Fruit fly (Drosophila melanogaster) whole organism, embryonic: ENCODE data around the gene HINT1.

Experiments used
- Awh ChIP-seq: fragments of 200-800 bp; sonication (Bioruptor generic); IDR thresholded peaks from 2 replicates; pipeline ENCODE4, ENCODE4 v1.3.6; 2022; ENCODE audit warnings: missing biosample characterization, missing genetic modification characterization
- B-H1 ChIP-seq: fragments of 200-800 bp; sonication (Bioruptor generic); IDR thresholded peaks from 3 replicates; pipeline ENCODE4 v1.3.6; 2022; ENCODE audit warnings: missing biosample characterization, missing genetic modification characterization
- Blimp-1 ChIP-seq: fragments of 200-800 bp; sonication (Bioruptor generic); optimal IDR thresholded peaks from 3 replicates; lab custom pipeline; 2018; ENCODE audit warnings: missing biosample characterization, missing genetic modification characterization, mild to moderate bottlenecking, moderate library complexity, missing genetic modification reagents
- CG10366 ChIP-seq: fragments of 200-800 bp; sonication (Bioruptor generic); IDR thresholded peaks from 2 replicates; pipeline ENCODE4 v1.3.6; 2022; ENCODE audit warnings: missing biosample characterization, missing genetic modification characterization
- CG10979 ChIP-seq: fragments of 200-800 bp; sonication (Bioruptor generic); optimal IDR thresholded peaks from 2 replicates; lab custom pipeline; 2018; ENCODE audit warnings: missing biosample characterization, mild to moderate bottlenecking, missing genetic modification characterization, moderate library complexity
- CG11504 ChIP-seq: fragments of 200-800 bp; sonication (Bioruptor generic); optimal IDR thresholded peaks from 3 replicates; lab custom pipeline; 2019; ENCODE audit warnings: missing biosample characterization, mild to moderate bottlenecking, missing genetic modification characterization, moderate library complexity
- CG15011 ChIP-seq: fragments of 200-800 bp; sonication (Bioruptor generic); optimal IDR thresholded peaks from 3 replicates; lab custom pipeline; 2018; ENCODE audit warnings: missing biosample characterization, mild to moderate bottlenecking, missing genetic modification characterization
- CG1529 ChIP-seq: fragments of 200-800 bp; sonication (Bioruptor generic); optimal IDR thresholded peaks from 3 replicates; lab custom pipeline; 2018; ENCODE audit warnings: missing biosample characterization, missing genetic modification characterization
- CG1602 ChIP-seq: fragments of 200-800 bp; sonication (Bioruptor generic); optimal IDR thresholded peaks from 3 replicates; lab custom pipeline; 2016; ENCODE audit warnings: missing biosample characterization, missing genetic modification characterization
- CG17328 ChIP-seq: fragments of 200-800 bp; sonication (Bioruptor generic); IDR thresholded peaks from 2 replicates; pipeline ENCODE4 v1.3.6; 2022; ENCODE audit warnings: missing biosample characterization, missing genetic modification characterization
- CG17361 ChIP-seq: fragments of 200-800 bp; sonication (Bioruptor generic); IDR thresholded peaks from 3 replicates; pipeline ENCODE4 v1.3.6; 2022; ENCODE audit warnings: missing biosample characterization, missing genetic modification characterization
- CG18476 ChIP-seq: fragments of 200-800 bp; sonication (Bioruptor generic); optimal IDR thresholded peaks from 2 replicates; lab custom pipeline; 2016; ENCODE audit warnings: missing biosample characterization, mild to moderate bottlenecking, missing genetic modification characterization
- CG2875 ChIP-seq: fragments of 200-800 bp; sonication (Bioruptor generic); optimal IDR thresholded peaks from 2 replicates; lab custom pipeline; 2017; ENCODE audit warnings: missing biosample characterization, mild to moderate bottlenecking, missing genetic modification characterization, missing genetic modification reagents
- CG2889 ChIP-seq: fragments of 200-800 bp; sonication (Bioruptor generic); IDR thresholded peaks from 3 replicates; pipeline ENCODE4 v1.3.6; 2022; ENCODE audit warnings: missing biosample characterization, missing genetic modification characterization
- CG3163 ChIP-seq: fragments of 200-800 bp; sonication (Bioruptor generic); optimal IDR thresholded peaks from 3 replicates; lab custom pipeline; 2016; ENCODE audit warnings: missing biosample characterization, missing genetic modification characterization
- CG3995 ChIP-seq: fragments of 200-800 bp; sonication (Bioruptor generic); optimal IDR thresholded peaks from 3 replicates; lab custom pipeline; 2016; ENCODE audit warnings: missing biosample characterization, missing genetic modification characterization
- CG4282 ChIP-seq: fragments of 200-800 bp; sonication (Bioruptor generic); optimal IDR thresholded peaks from 2 replicates; lab custom pipeline; 2016; ENCODE audit warnings: missing biosample characterization, missing genetic modification characterization
- CG4328 ChIP-seq: fragments of 200-800 bp; sonication (Bioruptor generic); optimal IDR thresholded peaks from 3 replicates; lab custom pipeline; 2017; ENCODE audit warnings: missing biosample characterization, missing genetic modification reagents, missing genetic modification characterization
- CG6689 ChIP-seq: fragments of 200-800 bp; sonication (Bioruptor generic); IDR thresholded peaks from 2 replicates; pipeline ENCODE4 v1.3.6; 2022; ENCODE audit warnings: missing biosample characterization, missing genetic modification characterization
- CG7963 ChIP-seq: fragments of 200-800 bp; sonication (Bioruptor generic); IDR thresholded peaks from 3 replicates; pipeline ENCODE4 v1.3.6; 2022; ENCODE audit warnings: missing biosample characterization, missing genetic modification characterization; ENCODE audit not compliant: partially characterized antibody
- CG9437 ChIP-seq: fragments of 200-800 bp; sonication (Bioruptor generic); optimal IDR thresholded peaks from 2 replicates; lab custom pipeline; 2018; ENCODE audit warnings: missing biosample characterization, mild to moderate bottlenecking, missing genetic modification characterization
- Hmx ChIP-seq: fragments of 200-800 bp; sonication (Bioruptor generic); optimal IDR thresholded peaks from 2 replicates; lab custom pipeline; 2016; ENCODE audit warnings: missing biosample characterization, missing genetic modification characterization
- MBD-R2 ChIP-seq: fragments of 200-800 bp; sonication (Bioruptor generic); IDR thresholded peaks from 2 replicates; pipeline ENCODE4 v1.3.6; 2022; ENCODE audit warnings: missing biosample characterization, missing genetic modification characterization
- NfI ChIP-seq: fragments of 200-800 bp; sonication (Bioruptor generic); optimal IDR thresholded peaks from 3 replicates; lab custom pipeline; 2018; ENCODE audit warnings: missing biosample characterization, mild to moderate bottlenecking, missing genetic modification characterization, moderate library complexity
- Pdp1 ChIP-seq, 2 experiments: fragments of 200-800 bp; sonication (Bioruptor generic); optimal IDR thresholded peaks; 3 replicates each; lab custom pipeline; 2016; ENCODE audit warnings: missing biosample characterization in 2 of 2, missing genetic modification characterization in 2 of 2, mild to moderate bottlenecking in 1 of 2, moderate library complexity in 1 of 2
- Poxn ChIP-seq: fragments of 200-800 bp; sonication (Bioruptor generic); IDR thresholded peaks from 2 replicates; pipeline ENCODE4 v1.3.6; 2022; ENCODE audit warnings: missing biosample characterization, missing genetic modification characterization
- Side ChIP-seq: fragments of 200-800 bp; sonication (Bioruptor generic); optimal IDR thresholded peaks from 2 replicates; lab custom pipeline; 2016; ENCODE audit warnings: missing biosample characterization, missing genetic modification characterization
- Sox102F ChIP-seq: fragments of 200-800 bp; sonication (Bioruptor generic); optimal IDR thresholded peaks from 2 replicates; lab custom pipeline; 2018; ENCODE audit warnings: missing biosample characterization, mild to moderate bottlenecking, missing genetic modification characterization, moderate library complexity
- Tbp ChIP-seq: fragments of >200 bp; optimal IDR thresholded peaks from 2 replicates; lab custom pipeline; 2018; ENCODE audit warnings: missing biosample characterization, missing genetic modification characterization
- Usf ChIP-seq: fragments of 200-800 bp; sonication (Bioruptor generic); optimal IDR thresholded peaks from 2 replicates; lab custom pipeline; 2017; ENCODE audit warnings: missing genotype, missing biosample characterization, missing genetic modification characterization
- aop ChIP-seq: fragments of 200-800 bp; sonication (Bioruptor generic); IDR thresholded peaks from 2 replicates; pipeline ENCODE4 v1.3.6; 2022; ENCODE audit warnings: missing biosample characterization, missing genetic modification characterization
- cas ChIP-seq: fragments of 200-800 bp; sonication (Bioruptor generic); IDR thresholded peaks from 2 replicates; pipeline ENCODE4 v1.3.6; 2022; ENCODE audit warnings: missing biosample characterization, missing genetic modification characterization
- cg ChIP-seq: fragments of 200-800 bp; sonication (Bioruptor generic); optimal IDR thresholded peaks from 3 replicates; lab custom pipeline; 2019; ENCODE audit warnings: missing biosample characterization, mild to moderate bottlenecking, missing genetic modification characterization, moderate library complexity
- chif ChIP-seq, 2 experiments: fragments of 200-800 bp; sonication (Bioruptor generic); optimal IDR thresholded peaks; 3 replicates each; lab custom pipeline; 2016; ENCODE audit warnings: missing biosample characterization in 2 of 2, missing genetic modification characterization in 2 of 2
- ci ChIP-seq: fragments of 200-800 bp; sonication (Bioruptor generic); IDR thresholded peaks from 3 replicates; pipeline ENCODE4 v1.3.6; 2022; ENCODE audit warnings: missing biosample characterization, missing genetic modification characterization
- crp ChIP-seq, 2 experiments: fragments of 200-800 bp; sonication (Bioruptor generic); optimal IDR thresholded peaks; 2 replicates in 1 of 2; 3 replicates in 1 of 2; lab custom pipeline; 2017; ENCODE audit warnings: missing biosample characterization in 2 of 2, missing genetic modification characterization in 2 of 2, mild to moderate bottlenecking in 1 of 2, moderate library complexity in 1 of 2
- disco-r ChIP-seq: fragments of 200-800 bp; sonication (Bioruptor generic); optimal IDR thresholded peaks from 2 replicates; lab custom pipeline; 2016; ENCODE audit warnings: missing biosample characterization, missing genetic modification characterization
- dysf ChIP-seq: fragments of 200-800 bp; sonication (Bioruptor generic); IDR thresholded peaks from 3 replicates; pipeline ENCODE4 v1.3.6; 2022; ENCODE audit warnings: missing biosample characterization, missing genetic modification characterization
- emc ChIP-seq: fragments of 200-800 bp; sonication (Bioruptor generic); optimal IDR thresholded peaks from 2 replicates; lab custom pipeline; 2016; ENCODE audit warnings: missing biosample characterization, missing genetic modification characterization
- ftz-f1 ChIP-seq: fragments of 200-800 bp; sonication (Bioruptor generic); optimal IDR thresholded peaks from 2 replicates; lab custom pipeline; 2016; ENCODE audit warnings: missing biosample characterization, missing genetic modification characterization
- h ChIP-seq: fragments of >200 bp; optimal IDR thresholded peaks from 2 replicates; lab custom pipeline; 2017
- ken ChIP-seq: fragments of 200-800 bp; sonication (Bioruptor generic); IDR thresholded peaks from 3 replicates; pipeline ENCODE4 v1.3.6; 2022; ENCODE audit warnings: missing biosample characterization, missing genetic modification characterization
- lov ChIP-seq, 2 experiments: fragments of 200-800 bp in 1 of 2; fragments of >200 bp in 1 of 2; sonication (Bioruptor generic) in 1 of 2; IDR thresholded peaks in 1 of 2; optimal IDR thresholded peaks in 1 of 2; 2 replicates in 1 of 2; 3 replicates in 1 of 2; pipeline versions ENCODE4 v1.3.6 to Lab custom; 2017 to 2022; ENCODE audit warnings: missing biosample characterization in 1 of 2, missing genetic modification characterization in 1 of 2
- pros ChIP-seq: fragments of 200-800 bp; sonication (Bioruptor generic); optimal IDR thresholded peaks from 3 replicates; lab custom pipeline; 2019; ENCODE audit warnings: missing biosample characterization, mild to moderate bottlenecking, missing genetic modification characterization, moderate library complexity
- sd ChIP-seq: fragments of 200-800 bp; sonication (Bioruptor generic); optimal IDR thresholded peaks from 3 replicates; lab custom pipeline; 2018; ENCODE audit warnings: missing biosample characterization, mild to moderate bottlenecking, missing genetic modification characterization, moderate library complexity
- so ChIP-seq: fragments of 200-800 bp; sonication (Bioruptor generic); IDR thresholded peaks from 3 replicates; pipeline ENCODE4 v1.3.6; 2022; ENCODE audit warnings: missing biosample characterization, missing genetic modification characterization
- toy ChIP-seq: fragments of 200-800 bp; sonication (Bioruptor generic); IDR thresholded peaks from 2 replicates; pipeline ENCODE4 v1.3.6; 2022; ENCODE audit warnings: missing biosample characterization, missing genetic modification characterization
- unpg ChIP-seq: fragments of 200-800 bp; sonication (Bioruptor generic); optimal IDR thresholded peaks from 3 replicates; lab custom pipeline; 2018; ENCODE audit warnings: missing biosample characterization, mild to moderate bottlenecking, missing genetic modification characterization, moderate library complexity
- zfh1 ChIP-seq: fragments of 200-800 bp; sonication (Bioruptor generic); IDR thresholded peaks from 3 replicates; pipeline ENCODE4 v1.3.6; 2022; ENCODE audit warnings: missing biosample characterization, missing genetic modification characterization

Gene HINT1

DNA sequence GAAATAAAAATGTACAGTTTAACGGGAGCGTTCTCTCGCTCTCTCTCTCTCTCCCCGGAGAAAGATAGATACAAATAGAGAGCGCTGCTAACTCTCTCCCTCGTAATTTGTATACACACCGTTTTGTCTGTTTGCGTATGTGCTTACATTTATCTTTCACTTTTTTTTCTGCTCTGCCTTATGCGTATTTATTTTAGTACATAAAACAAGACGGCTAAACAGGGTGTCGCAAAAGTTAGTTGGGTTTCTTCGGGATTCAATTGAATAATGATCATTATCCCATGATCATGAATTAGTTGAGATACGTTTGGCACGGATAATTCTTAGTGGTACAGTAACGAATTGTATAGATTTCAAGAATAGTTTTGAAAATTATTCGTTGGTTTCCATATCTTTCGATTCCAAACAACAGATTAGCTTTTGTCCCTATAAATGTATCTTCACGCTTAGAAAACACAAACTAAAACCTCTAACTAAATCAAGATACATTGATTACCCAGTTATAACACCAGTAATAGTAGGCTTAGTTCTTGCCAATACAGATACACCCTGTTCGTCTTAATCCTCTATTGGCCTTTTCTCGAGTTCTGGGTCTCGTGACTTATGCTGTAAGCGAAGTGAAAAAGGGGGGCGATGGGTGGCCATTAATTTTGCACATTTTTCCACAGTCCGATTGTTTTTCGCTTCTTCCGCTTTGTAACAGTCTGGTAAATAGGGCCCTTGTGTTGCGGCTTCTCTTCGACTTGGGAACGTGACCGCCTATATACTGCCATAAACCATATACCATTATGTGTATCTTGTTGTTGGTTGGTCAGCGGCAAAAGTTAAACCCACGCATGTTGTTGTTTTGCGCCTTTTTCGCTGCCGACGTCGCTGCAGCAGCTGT lies 15.3 kb upstream of the HINT1 start (continued):
- peak; percentile 76 for TF ChIP-seq CG2875 (GFP tag; lab: Kevin White, UChicago)
- no peak for TF ChIP-seq dysf (GFP tag; lab: Robert Waterston, UW)
- no peak for TF ChIP-seq MBD-R2 (GFP tag; lab: Robert Waterston, UW)
- TF ChIP-seq cas: no peak
- no peak for TF ChIP-seq aop (GFP tag; lab: Robert Waterston, UW)
- TF ChIP-seq disco-r (GFP tag; lab: Kevin White, UChicago): peak; percentile 74
- TF ChIP-seq Usf (GFP tag; lab: Kevin White, UChicago): peak; percentile 49
- TF ChIP-seq CG7963 (GFP tag; lab: Robert Waterston, UW): no peak
- no peak for TF ChIP-seq Poxn
- TF ChIP-seq sd (tag; lab: Kevin White, UChicago): peak; percentile 7
- TF ChIP-seq Hmx (GFP tag; lab: Kevin White, UChicago): peak; percentile 77
- peak; percentile 63 for TF ChIP-seq CG3163
- TF ChIP-seq CG6689 (GFP tag; lab: Robert Waterston, UW): no peak
- no peak for TF ChIP-seq toy (GFP tag; lab: Robert Waterston, UW)
- peak; percentile 85 for TF ChIP-seq CG1529
- no peak for TF ChIP-seq CG17361 (GFP tag; lab: Robert Waterston, UW)
- peak; percentile 52 to 70 for TF ChIP-seq Pdp1 (GFP tag; optimal IDR thresholded peaks at IDR 0.05; lab: Kevin White, UChicago)
- no peak for TF ChIP-seq CG4282
- peak; percentile 71 for TF ChIP-seq Side
- peak; percentile 85 for TF ChIP-seq Blimp-1
- TF ChIP-seq zfh1 (GFP tag; lab: Robert Waterston, UW): no peak
- TF ChIP-seq pros (GFP tag; lab: Kevin White, UChicago): peak; percentile 58
- no peak for TF ChIP-seq Tbp (GFP tag; lab: Kevin White, UChicago)
- peak; percentile 62 for TF ChIP-seq emc (GFP tag; lab: Kevin White, UChicago)
- peak; percentile 85 for TF ChIP-seq CG4328 (GFP tag; lab: Kevin White, UChicago)
- peak; percentile 72 for TF ChIP-seq CG10979
- peak; percentile 83 for TF ChIP-seq CG15011 (GFP tag; lab: Kevin White, UChicago)
- peak; percentile 78 for TF ChIP-seq unpg (GFP tag; lab: Kevin White, UChicago)
- peak; percentile 85 for TF ChIP-seq CG11504 (tag; lab: Kevin White, UChicago)
- no peak for TF ChIP-seq ci
- TF ChIP-seq crp (GFP tag; optimal IDR thresholded peaks at IDR 0.05; lab: Kevin White, UChicago): peak in 1 of 2 experiments; percentile 10
- TF ChIP-seq CG3995: peak; percentile 42
- no peak for TF ChIP-seq Awh (GFP tag; lab: Robert Waterston, UW)
- TF ChIP-seq CG17328 (GFP tag; lab: Robert Waterston, UW): no peak
- peak; percentile 10 for TF ChIP-seq CG1602 (GFP tag; lab: Kevin White, UChicago)
- no peak for TF ChIP-seq ftz-f1 (GFP tag; lab: Kevin White, UChicago)
- TF ChIP-seq so (GFP tag; lab: Robert Waterston, UW): no peak
- peak; percentile 81 for TF ChIP-seq Sox102F
- peak; percentile 83 for TF ChIP-seq CG9437 (GFP tag; lab: Kevin White, UChicago)
- TF ChIP-seq B-H1 (GFP tag; lab: Robert Waterston, UW): no peak
- TF ChIP-seq ken (GFP tag; lab: Robert Waterston, UW): no peak
- TF ChIP-seq CG18476 (GFP tag; lab: Kevin White, UChicago): peak; percentile 39
- no peak for TF ChIP-seq CG10366 (GFP tag; lab: Robert Waterston, UW)
- no peak for TF ChIP-seq CG2889
- TF ChIP-seq NfI: peak; percentile 85
- TF ChIP-seq lov (optimal IDR thresholded peaks at IDR 0.05; lab: Kevin White, UChicago): no peak
- no peak for TF ChIP-seq lov (GFP tag; IDR thresholded peaks at IDR 0.05; lab: Robert Waterston, UW)
- TF ChIP-seq h (lab: Kevin White, UChicago): no peak
- peak; percentile 29 to 73 for TF ChIP-seq chif (GFP tag; optimal IDR thresholded peaks at IDR 0.05; lab: Kevin White, UChicago)
- TF ChIP-seq cg (GFP tag; lab: Kevin White, UChicago): no peak
